Fruit fly (Drosophila melanogaster) whole organism, embryonic: ENCODE measurements around the gene sle.

ENCODE experiments used
- Atf-2 ChIP-seq: fragments of 200-800 bp; sonication (Bioruptor generic); optimal IDR thresholded peaks from 2 replicates; lab custom pipeline; 2016; ENCODE audit warnings: missing biosample characterization, missing genetic modification characterization
- B-H1 ChIP-seq: fragments of 200-800 bp; sonication (Bioruptor generic); IDR thresholded peaks from 3 replicates; pipeline ENCODE4 v1.3.6; 2022; ENCODE audit warnings: missing biosample characterization, missing genetic modification characterization
- CG1024 ChIP-seq: fragments of 200-800 bp; sonication (Bioruptor generic); IDR thresholded peaks from 2 replicates; pipeline ENCODE4 v1.3.6; 2022; ENCODE audit warnings: missing biosample characterization, missing genetic modification characterization
- CG10565 ChIP-seq: fragments of 200-800 bp; sonication (Bioruptor generic); optimal IDR thresholded peaks from 3 replicates; lab custom pipeline; 2016; ENCODE audit warnings: missing biosample characterization, mild to moderate bottlenecking, missing genetic modification characterization
- CG10959 ChIP-seq: fragments of 200-800 bp; sonication (Bioruptor generic); IDR thresholded peaks from 2 replicates; pipeline ENCODE4 v1.3.6; 2022; ENCODE audit warnings: missing biosample characterization, missing genetic modification characterization
- CG11093 ChIP-seq: fragments of 200-800 bp; sonication (Bioruptor generic); IDR thresholded peaks from 3 replicates; pipeline ENCODE4 v1.3.6; 2022; ENCODE audit warnings: missing biosample characterization, missing genetic modification characterization
- CG11723 ChIP-seq: fragments of 200-800 bp; sonication (Bioruptor generic); optimal IDR thresholded peaks from 2 replicates; lab custom pipeline; 2017; ENCODE audit warnings: missing biosample characterization, mild to moderate bottlenecking, missing genetic modification characterization
- CG12219 ChIP-seq: fragments of 200-800 bp; sonication (Bioruptor generic); optimal IDR thresholded peaks from 3 replicates; lab custom pipeline; 2018; ENCODE audit warnings: missing biosample characterization, mild to moderate bottlenecking, missing genetic modification characterization
- CG14710 ChIP-seq: fragments of 200-800 bp; sonication (Bioruptor generic); optimal IDR thresholded peaks from 3 replicates; lab custom pipeline; 2019; ENCODE audit warnings: missing biosample characterization, mild to moderate bottlenecking, missing genetic modification characterization, moderate library complexity
- CG15073 ChIP-seq: fragments of 200-800 bp; sonication (Bioruptor generic); optimal IDR thresholded peaks from 2 replicates; lab custom pipeline; 2016; ENCODE audit warnings: missing biosample characterization, missing genetic modification characterization
- CG15601 ChIP-seq: fragments of 200-800 bp; sonication (Bioruptor generic); optimal IDR thresholded peaks from 3 replicates; lab custom pipeline; 2019; ENCODE audit warnings: missing biosample characterization, mild to moderate bottlenecking, missing genetic modification characterization, moderate library complexity
- CG17612 ChIP-seq: fragments of 200-800 bp; sonication (Bioruptor generic); IDR thresholded peaks from 2 replicates; pipeline ENCODE4 v1.3.6; 2022; ENCODE audit warnings: missing biosample characterization, missing genetic modification characterization
- CG18262 ChIP-seq: fragments of 200-800 bp; optimal IDR thresholded peaks from 3 replicates; lab custom pipeline; 2019; ENCODE audit warnings: missing biosample characterization, mild to moderate bottlenecking, missing genetic modification characterization, moderate library complexity
- CG1832 ChIP-seq: fragments of 200-800 bp; sonication (Bioruptor generic); optimal IDR thresholded peaks from 2 replicates; lab custom pipeline; 2017; ENCODE audit warnings: missing biosample characterization, mild to moderate bottlenecking, missing genetic modification characterization, inconsistent platforms
- CG30403 ChIP-seq: fragments of 200-800 bp; sonication (Bioruptor generic); optimal IDR thresholded peaks from 3 replicates; lab custom pipeline; 2016; ENCODE audit warnings: missing biosample characterization, missing genetic modification characterization
- CG32532 ChIP-seq: fragments of 200-800 bp; sonication (Bioruptor generic); IDR thresholded peaks from 2 replicates; pipeline ENCODE4 v1.3.6; 2022; ENCODE audit warnings: missing biosample characterization, missing genetic modification characterization
- CG32772 ChIP-seq: fragments of 200-800 bp; sonication (Bioruptor generic); IDR thresholded peaks from 2 replicates; pipeline ENCODE4 v1.3.6; 2022; ENCODE audit warnings: missing biosample characterization, missing genetic modification characterization
- CG3281 ChIP-seq: fragments of 200-800 bp; sonication (Bioruptor generic); optimal IDR thresholded peaks from 3 replicates; lab custom pipeline; 2017; ENCODE audit warnings: missing biosample characterization, mild to moderate bottlenecking, missing genetic modification characterization
- CG4282 ChIP-seq: fragments of 200-800 bp; sonication (Bioruptor generic); optimal IDR thresholded peaks from 2 replicates; lab custom pipeline; 2016; ENCODE audit warnings: missing biosample characterization, missing genetic modification characterization
- CG4328 ChIP-seq: fragments of 200-800 bp; sonication (Bioruptor generic); optimal IDR thresholded peaks from 3 replicates; lab custom pipeline; 2017; ENCODE audit warnings: missing biosample characterization, missing genetic modification reagents, missing genetic modification characterization
- CG6654 ChIP-seq: fragments of 200-800 bp; sonication (Bioruptor generic); optimal IDR thresholded peaks from 2 replicates; lab custom pipeline; 2017; ENCODE audit warnings: missing biosample characterization, mild to moderate bottlenecking, missing genetic modification characterization
- CG6791 ChIP-seq: fragments of 200-800 bp; sonication (Bioruptor generic); IDR thresholded peaks from 3 replicates; pipeline ENCODE4 v1.3.6; 2022; ENCODE audit warnings: missing biosample characterization, missing genetic modification characterization; ENCODE audit not compliant: partially characterized antibody
- CG7963 ChIP-seq: fragments of 200-800 bp; sonication (Bioruptor generic); IDR thresholded peaks from 3 replicates; pipeline ENCODE4 v1.3.6; 2022; ENCODE audit warnings: missing biosample characterization, missing genetic modification characterization; ENCODE audit not compliant: partially characterized antibody
- Deaf1 ChIP-seq: fragments of 200-800 bp; optimal IDR thresholded peaks from 3 replicates; lab custom pipeline; 2019; ENCODE audit warnings: missing biosample characterization, mild to moderate bottlenecking, missing genetic modification characterization, moderate library complexity
- Dfd ChIP-seq, 2 experiments: fragments of >200 bp; optimal IDR thresholded peaks; 2 replicates each; lab custom pipeline; 2017; ENCODE audit warnings: missing biosample characterization in 2 of 2, missing genetic modification characterization in 2 of 2
- Dref ChIP-seq: fragments of 200-800 bp; sonication (Bioruptor generic); IDR thresholded peaks from 2 replicates; pipeline ENCODE4 v1.3.6; 2022; ENCODE audit warnings: missing biosample characterization, missing genetic modification characterization
- Jarid2 ChIP-seq: fragments of 200-800 bp; sonication (Bioruptor generic); optimal IDR thresholded peaks from 3 replicates; lab custom pipeline; 2017; ENCODE audit warnings: mild to moderate bottlenecking, missing biosample characterization, missing genetic modification reagents, missing genetic modification characterization
- MBD-R2 ChIP-seq: fragments of 200-800 bp; sonication (Bioruptor generic); IDR thresholded peaks from 2 replicates; pipeline ENCODE4 v1.3.6; 2022; ENCODE audit warnings: missing biosample characterization, missing genetic modification characterization
- Oaz ChIP-seq: fragments of 200-800 bp; sonication (Bioruptor generic); IDR thresholded peaks from 2 replicates; pipeline ENCODE4 v1.3.6; 2022; ENCODE audit warnings: missing biosample characterization, missing genetic modification characterization
- PHDP ChIP-seq: fragments of 200-800 bp; sonication (Bioruptor generic); optimal IDR thresholded peaks from 3 replicates; lab custom pipeline; 2018; ENCODE audit warnings: missing biosample characterization, mild to moderate bottlenecking, missing genetic modification characterization, moderate library complexity
- Spps ChIP-seq: fragments of 200-800 bp; sonication (Bioruptor generic); optimal IDR thresholded peaks from 2 replicates; lab custom pipeline; 2018; ENCODE audit warnings: missing biosample characterization, mild to moderate bottlenecking, missing genetic modification characterization
- ash1 ChIP-seq: fragments of 200-800 bp; sonication (Bioruptor generic); optimal IDR thresholded peaks from 2 replicates; lab custom pipeline; 2018; ENCODE audit warnings: missing biosample characterization, mild to moderate bottlenecking, missing genetic modification characterization
- ato ChIP-seq: fragments of 200-800 bp; sonication (Bioruptor generic); IDR thresholded peaks from 2 replicates; pipeline ENCODE4 v1.3.6; 2022; ENCODE audit warnings: missing biosample characterization, missing genetic modification characterization; ENCODE audit not compliant: partially characterized antibody
- chm ChIP-seq: fragments of 200-800 bp; sonication (Bioruptor generic); IDR thresholded peaks from 2 replicates; pipeline ENCODE4 v1.3.6; 2022; ENCODE audit warnings: missing biosample characterization, missing genetic modification characterization
- crol ChIP-seq: fragments of 200-800 bp; sonication (Bioruptor generic); IDR thresholded peaks from 2 replicates; pipeline ENCODE4 v1.3.6; 2022; ENCODE audit warnings: missing biosample characterization, missing genetic modification characterization
- ewg ChIP-seq: fragments of 200-800 bp; sonication (Bioruptor generic); optimal IDR thresholded peaks from 3 replicates; lab custom pipeline; 2017; ENCODE audit warnings: mild to moderate bottlenecking, missing biosample characterization, missing genetic modification reagents, missing genetic modification characterization
- exex ChIP-seq: fragments of 200-800 bp; sonication (Bioruptor generic); optimal IDR thresholded peaks from 4 replicates; lab custom pipeline; 2018; ENCODE audit warnings: missing biosample characterization, mild to moderate bottlenecking, missing genetic modification characterization, moderate library complexity
- fru ChIP-seq: fragments of >200 bp; optimal IDR thresholded peaks from 2 replicates; lab custom pipeline; 2017
- fu2 ChIP-seq: fragments of 200-800 bp; sonication (Bioruptor generic); optimal IDR thresholded peaks from 2 replicates; lab custom pipeline; 2016; ENCODE audit warnings: missing biosample characterization, missing genetic modification characterization
- gce ChIP-seq: fragments of 200-800 bp; sonication (Bioruptor generic); IDR thresholded peaks from 3 replicates; pipeline ENCODE4 v1.3.6; 2022; ENCODE audit warnings: missing biosample characterization, missing genetic modification characterization
- gt ChIP-seq: fragments of 200-800 bp; sonication (Bioruptor generic); IDR thresholded peaks from 2 replicates; pipeline ENCODE4 v1.3.6; 2022; ENCODE audit warnings: missing biosample characterization, missing genetic modification characterization
- knrl ChIP-seq: fragments of 200-800 bp; sonication (Bioruptor generic); IDR thresholded peaks from 3 replicates; pipeline ENCODE4 v1.3.6; 2022; ENCODE audit warnings: missing biosample characterization, missing genetic modification characterization; ENCODE audit not compliant: partially characterized antibody
- luna ChIP-seq: fragments of 200-800 bp; sonication (Bioruptor generic); optimal IDR thresholded peaks from 2 replicates; lab custom pipeline; 2016; ENCODE audit warnings: missing biosample characterization, missing genetic modification characterization
- nmo ChIP-seq: fragments of 200-800 bp; sonication (Bioruptor generic); optimal IDR thresholded peaks from 2 replicates; lab custom pipeline; 2018; ENCODE audit warnings: missing biosample characterization, mild to moderate bottlenecking, missing genetic modification characterization, moderate library complexity
- oc ChIP-seq: fragments of 200-800 bp; sonication (Bioruptor generic); optimal IDR thresholded peaks from 2 replicates; lab custom pipeline; 2018; ENCODE audit warnings: missing biosample characterization, mild to moderate bottlenecking, missing genetic modification characterization, moderate library complexity
- odd ChIP-seq: fragments of 200-800 bp; sonication (Bioruptor generic); optimal IDR thresholded peaks from 2 replicates; lab custom pipeline; 2017; ENCODE audit warnings: missing biosample characterization, mild to moderate bottlenecking, missing genetic modification characterization
- pb ChIP-seq: fragments of 200-800 bp; sonication (Bioruptor generic); optimal IDR thresholded peaks from 3 replicates; lab custom pipeline; 2016; ENCODE audit warnings: missing biosample characterization, missing genetic modification characterization
- phol ChIP-seq: fragments of 200-800 bp; sonication (Bioruptor generic); optimal IDR thresholded peaks from 3 replicates; lab custom pipeline; 2018; ENCODE audit warnings: missing biosample characterization, mild to moderate bottlenecking, missing genetic modification characterization, moderate library complexity
- pros ChIP-seq: fragments of 200-800 bp; sonication (Bioruptor generic); optimal IDR thresholded peaks from 3 replicates; lab custom pipeline; 2019; ENCODE audit warnings: missing biosample characterization, mild to moderate bottlenecking, missing genetic modification characterization, moderate library complexity
- sim ChIP-seq: fragments of 200-800 bp; sonication (Bioruptor generic); IDR thresholded peaks from 2 replicates; pipeline ENCODE4 v1.3.6; 2022; ENCODE audit warnings: missing biosample characterization, missing genetic modification characterization
- zf30C ChIP-seq: fragments of 200-800 bp; sonication (Bioruptor generic); optimal IDR thresholded peaks from 3 replicates; lab custom pipeline; 2018; ENCODE audit warnings: missing biosample characterization, mild to moderate bottlenecking, missing genetic modification characterization

The sle gene

dm6 chr3R:10368251-10368650, 35.3 kb downstream of the sle start (continued):
- no peak for TF ChIP-seq fu2
- TF ChIP-seq Deaf1 (tag; lab: Kevin White, UChicago), result peak; percentile 72
- TF ChIP-seq CG7963 (GFP tag; lab: Robert Waterston, UW), result no peak
- TF ChIP-seq sim, result no peak
- peak; percentile 49 for TF ChIP-seq ewg (GFP tag; lab: Kevin White, UChicago)
- TF ChIP-seq CG6791 (GFP tag; lab: Robert Waterston, UW), result no peak
- TF ChIP-seq PHDP (tag; lab: Kevin White, UChicago), result no peak
- peak; percentile 47 for TF ChIP-seq crol
- no peak for TF ChIP-seq chm (GFP tag; lab: Robert Waterston, UW)
- TF ChIP-seq zf30C, result no peak
- no peak for TF ChIP-seq CG12219 (GFP tag; lab: Kevin White, UChicago)
- no peak for TF ChIP-seq Spps (tag; lab: Kevin White, UChicago)
- TF ChIP-seq pros (GFP tag; lab: Kevin White, UChicago), result no peak
- no peak for TF ChIP-seq CG11723 (GFP tag; lab: Kevin White, UChicago)
- no peak for TF ChIP-seq Atf-2 (GFP tag; lab: Kevin White, UChicago)
- TF ChIP-seq CG30403 (GFP tag; lab: Kevin White, UChicago), result no peak
- no peak for TF ChIP-seq CG4282 (GFP tag; lab: Kevin White, UChicago)
- peak; percentile 34 for TF ChIP-seq Jarid2 (GFP tag; lab: Kevin White, UChicago)
- TF ChIP-seq ato (GFP tag; lab: Robert Waterston, UW), result no peak
- no peak for TF ChIP-seq CG10565 (GFP tag; lab: Kevin White, UChicago)
- TF ChIP-seq luna, result no peak
- TF ChIP-seq MBD-R2, result no peak
- no peak for TF ChIP-seq gt (GFP tag; lab: Robert Waterston, UW)
- TF ChIP-seq Oaz, result no peak
- no peak for TF ChIP-seq odd (GFP tag; lab: Kevin White, UChicago)
- peak; percentile 93 for TF ChIP-seq CG1832
- TF ChIP-seq knrl (GFP tag; lab: Robert Waterston, UW), result 0 out of 3 replicates have a peak, but pooled peaks have one; percentile 13
- TF ChIP-seq CG4328 (GFP tag; lab: Kevin White, UChicago), result no peak
- no peak for TF ChIP-seq CG1024 (GFP tag; lab: Robert Waterston, UW)
- TF ChIP-seq nmo, result no peak

dm6 chr3R:10369799-10370198, 36.9 kb downstream of the sle start:
- TF ChIP-seq CG10959 (GFP tag; lab: Robert Waterston, UW) (0 out of 2 replicates have a peak, but pooled peaks have one; percentile 34), Dref (no peak), CG32772 (GFP tag; lab: Robert Waterston, UW) (no peak)

- TF ChIP-seq gce (GFP tag; lab: Robert Waterston, UW), result no peak
- no peak for TF ChIP-seq CG15601 (tag; lab: Kevin White, UChicago)
- peak; percentile 45 for TF ChIP-seq CG14710 (tag; lab: Kevin White, UChicago)
- TF ChIP-seq CG11093 (GFP tag; lab: Robert Waterston, UW), result no peak
- no peak for TF ChIP-seq CG17612 (GFP tag; lab: Robert Waterston, UW)
- TF ChIP-seq CG6654 (GFP tag; lab: Kevin White, UChicago), result no peak
- no peak for TF ChIP-seq ash1 (GFP tag; lab: Kevin White, UChicago)
- no peak for TF ChIP-seq fru (lab: Kevin White, UChicago)
- TF ChIP-seq CG3281 (GFP tag; lab: Kevin White, UChicago), result no peak
- TF ChIP-seq CG18262 (tag; lab: Kevin White, UChicago), result peak; percentile 61
- no peak for TF ChIP-seq CG15073
- peak; percentile 52 for TF ChIP-seq oc (tag; lab: Kevin White, UChicago)
- TF ChIP-seq pb (GFP tag; lab: Kevin White, UChicago), result no peak
- TF ChIP-seq exex (tag; lab: Kevin White, UChicago), result no peak
- TF ChIP-seq phol (tag; lab: Kevin White, UChicago), result peak; percentile 52
- no peak for TF ChIP-seq B-H1 (GFP tag; lab: Robert Waterston, UW)
- no peak for TF ChIP-seq CG32532
- no peak for TF ChIP-seq CG30403 (GFP tag; lab: Kevin White, UChicago)
- no peak for TF ChIP-seq Dfd (GFP tag; optimal IDR thresholded peaks at IDR 0.05; lab: Kevin White, UChicago)
These were observed 37.6 kb downstream of the sle start for dm6 chr3R:10370495-10370894.
